Worm (Caenorhabditis elegans) whole organism, young adult: Measurements from ENCODE around the gene Y54G11A.1.
A peak's percentile ranks its signal among the peaks of the same experiment; 100 is the strongest.

ENCODE experiments used
- C06A6.2 ChIP-seq: fragments of 200-800 bp; sonication (Bioruptor generic); conservative IDR thresholded peaks from 2 replicates; pipeline ENCODE4 v1.3.6; 2022; ENCODE audit warnings: missing genetic modification characterization, missing compliant biosample characterization
- F37B4.10 ChIP-seq: fragments of 200-800 bp; sonication (Bioruptor generic); IDR thresholded peaks from 2 replicates; pipeline ENCODE4 v1.3.6; 2022; ENCODE audit warnings: missing genetic modification characterization, missing compliant biosample characterization
- F39B2.1 ChIP-seq: fragments of 200-800 bp; sonication (Bioruptor generic); IDR thresholded peaks from 2 replicates; pipeline ENCODE4 v1.3.6; 2022; ENCODE audit warnings: missing genetic modification reagents, missing genetic modification characterization, missing compliant biosample characterization
- F55B11.4 ChIP-seq: sonication (generic microtip); optimal IDR thresholded peaks from 2 replicates; lab custom pipeline; 2016; ENCODE audit warnings: missing compliant biosample characterization, missing genetic modification characterization, borderline replicate concordance; ENCODE audit not compliant: insufficient read depth
- K12H6.12 ChIP-seq: fragments of 200-800 bp; sonication (Bioruptor generic); optimal IDR thresholded peaks from 2 replicates; lab custom pipeline; 2018; ENCODE audit warnings: mild to moderate bottlenecking, missing genetic modification characterization, missing compliant biosample characterization
- Y53G8AR.9 ChIP-seq: fragments of 200-800 bp; sonication (Bioruptor generic); conservative IDR thresholded peaks from 2 replicates; pipeline ENCODE4 v1.3.6; 2022; ENCODE audit warnings: missing genetic modification reagents, missing genetic modification characterization, missing compliant biosample characterization
- Y56A3A.18 ChIP-seq: fragments of 200-800 bp; sonication (Bioruptor generic); IDR thresholded peaks from 2 replicates; pipeline ENCODE4 v1.3.6; 2022; ENCODE audit warnings: missing genetic modification reagents, missing genetic modification characterization, missing compliant biosample characterization
- Y79H2A.3 ChIP-seq: fragments of 200-800 bp; sonication (Bioruptor generic); conservative IDR thresholded peaks from 2 replicates; pipeline ENCODE4 v1.3.6; 2022; ENCODE audit warnings: missing genetic modification reagents, missing genetic modification characterization, missing compliant biosample characterization
- Y95B8A.8 ChIP-seq: fragments of 200-800 bp; sonication (Bioruptor generic); IDR thresholded peaks from 2 replicates; pipeline ENCODE4 v1.3.6; 2022; ENCODE audit warnings: missing genetic modification reagents, missing genetic modification characterization, missing compliant biosample characterization
- aptf-3 ChIP-seq: fragments of 200-800 bp; sonication (Bioruptor generic); IDR thresholded peaks from 2 replicates; pipeline ENCODE4 v1.3.6; 2022; ENCODE audit warnings: missing genetic modification characterization, missing compliant biosample characterization
- attf-3 ChIP-seq: fragments of 200-800 bp; sonication (Bioruptor generic); conservative IDR thresholded peaks from 2 replicates; pipeline ENCODE4 v1.3.6; 2022; ENCODE audit warnings: missing genetic modification reagents, missing genetic modification characterization, missing compliant biosample characterization
- attf-6 ChIP-seq: fragments of 200-800 bp; sonication (Bioruptor generic); IDR thresholded peaks from 2 replicates; pipeline ENCODE4 v1.3.6; 2022; ENCODE audit warnings: missing genetic modification reagents, missing genetic modification characterization, missing compliant biosample characterization
- bed-1 ChIP-seq: fragments of 200-800 bp; sonication (Bioruptor generic); IDR thresholded peaks from 2 replicates; pipeline ENCODE4 v1.3.6; 2022; ENCODE audit warnings: missing genetic modification reagents, missing genetic modification characterization, missing compliant biosample characterization
- cebp-1 ChIP-seq, 2 experiments: fragments of 200-800 bp in 1 of 2; sonication (Bioruptor generic) in 1 of 2; sonication (generic microtip) in 1 of 2; IDR thresholded peaks in 1 of 2; optimal IDR thresholded peaks in 1 of 2; 2 replicates each; pipeline versions ENCODE4 v1.3.6 to Lab custom; 2017 to 2022; ENCODE audit warnings: missing compliant biosample characterization in 2 of 2, missing genetic modification characterization in 2 of 2, mild to moderate bottlenecking in 1 of 2, missing genetic modification reagents in 1 of 2, moderate library complexity in 1 of 2
- ceh-27 ChIP-seq: fragments of 200-800 bp; sonication (Bioruptor generic); optimal IDR thresholded peaks from 2 replicates; lab custom pipeline; 2018; ENCODE audit warnings: mild to moderate bottlenecking, missing genetic modification characterization, moderate library complexity, missing compliant biosample characterization
- chd-7 ChIP-seq: sonication (generic microtip); optimal IDR thresholded peaks from 2 replicates; lab custom pipeline; 2016; ENCODE audit warnings: mild to moderate bottlenecking, missing genetic modification characterization, moderate library complexity, missing compliant biosample characterization
- egl-18 ChIP-seq: fragments of 200-800 bp; sonication (Bioruptor generic); IDR thresholded peaks from 2 replicates; pipeline ENCODE4 v1.3.6; 2022; ENCODE audit warnings: missing genetic modification reagents, missing genetic modification characterization, missing compliant biosample characterization
- hmg-1.2 ChIP-seq: fragments of 200-800 bp; sonication (Bioruptor generic); IDR thresholded peaks from 2 replicates; pipeline ENCODE4 v1.3.6; 2022; ENCODE audit warnings: missing genetic modification reagents, missing genetic modification characterization, missing compliant biosample characterization
- hsf-1 ChIP-seq: fragments of 200-800 bp; sonication (Bioruptor generic); IDR thresholded peaks from 2 replicates; pipeline ENCODE4 v1.3.6; 2022; ENCODE audit warnings: missing genetic modification reagents, missing genetic modification characterization, missing compliant biosample characterization
- let-526 ChIP-seq: fragments of 200-800 bp; sonication (Bioruptor generic); IDR thresholded peaks from 2 replicates; pipeline ENCODE4 v1.3.6; 2022; ENCODE audit warnings: missing genetic modification reagents, missing genetic modification characterization, missing compliant biosample characterization
- let-607 ChIP-seq, 2 experiments: fragments of 200-800 bp in 1 of 2; sonication (Bioruptor generic) in 1 of 2; sonication (generic microtip) in 1 of 2; optimal IDR thresholded peaks; 2 replicates each; lab custom pipeline; 2016 to 2018; ENCODE audit warnings: mild to moderate bottlenecking in 2 of 2, missing compliant biosample characterization in 2 of 2, missing genetic modification characterization in 2 of 2, moderate library complexity in 2 of 2, missing genotype in 1 of 2
- lin-35 ChIP-seq, 3 experiments: fragments of 150-350 bp in 2 of 3; sonication (generic microtip) in 1 of 3; optimal IDR thresholded peaks; 2 replicates each; lab custom pipeline; 2014 to 2018; ENCODE audit warnings: missing biosample characterization in 3 of 3, missing genetic modification characterization in 3 of 3, missing genetic modification reagents in 3 of 3
- lin-40 ChIP-seq: sonication (generic microtip); optimal IDR thresholded peaks from 2 replicates; lab custom pipeline; 2016; ENCODE audit warnings: missing genetic modification characterization, mild to moderate bottlenecking, missing compliant biosample characterization, missing genotype, missing genetic modification reagents
- mcd-1 ChIP-seq: fragments of 200-800 bp; sonication (Bioruptor generic); IDR thresholded peaks from 2 replicates; pipeline ENCODE4 v1.3.6; 2022; ENCODE audit warnings: missing genetic modification reagents, missing genetic modification characterization, missing compliant biosample characterization
- mes-4 ChIP-seq: sonication (generic microtip); optimal IDR thresholded peaks from 2 replicates; lab custom pipeline; 2016; ENCODE audit warnings: missing genotype, missing genetic modification characterization, missing compliant biosample characterization
- nhr-179 ChIP-seq: sonication (generic microtip); optimal IDR thresholded peaks from 2 replicates; lab custom pipeline; 2016; ENCODE audit warnings: mild to moderate bottlenecking, missing genetic modification characterization, missing compliant biosample characterization
- pha-4 ChIP-seq: fragments of 150-350 bp; sonication (generic microtip); optimal IDR thresholded peaks from 2 replicates; lab custom pipeline; 2014; ENCODE audit warnings: missing biosample characterization, missing genetic modification reagents, missing genetic modification characterization
- rec-8 ChIP-seq, 2 experiments: sonication (generic microtip); optimal IDR thresholded peaks; 2 replicates each; lab custom pipeline; 2016; ENCODE audit warnings: mild to moderate bottlenecking in 2 of 2, missing genetic modification characterization in 2 of 2, missing genetic modification reagents in 2 of 2, missing genotype in 2 of 2, missing biosample characterization in 1 of 2, missing compliant biosample characterization in 1 of 2, moderate library complexity in 1 of 2
- repo-1 ChIP-seq: sonication (generic microtip); optimal IDR thresholded peaks from 2 replicates; lab custom pipeline; 2017; ENCODE audit warnings: mild to moderate bottlenecking, missing genetic modification characterization, missing compliant biosample characterization
- sea-2 ChIP-seq: fragments of 200-800 bp; sonication (Bioruptor generic); IDR thresholded peaks from 2 replicates; pipeline ENCODE4 v1.3.6; 2022; ENCODE audit warnings: missing genetic modification characterization, missing compliant biosample characterization
- tlf-1 ChIP-seq: fragments of 200-800 bp; sonication (Bioruptor generic); optimal IDR thresholded peaks from 2 replicates; lab custom pipeline; 2018; ENCODE audit warnings: mild to moderate bottlenecking, missing genetic modification characterization, missing compliant biosample characterization
- zim-3 ChIP-seq: sonication (generic microtip); optimal IDR thresholded peaks from 2 replicates; lab custom pipeline; 2017; ENCODE audit warnings: mild to moderate bottlenecking, missing genetic modification characterization, moderate library complexity, missing compliant biosample characterization
- ztf-18 ChIP-seq: sonication (generic microtip); optimal IDR thresholded peaks from 2 replicates; lab custom pipeline; 2016; ENCODE audit warnings: missing genotype, mild to moderate bottlenecking, missing genetic modification characterization, missing compliant biosample characterization
- ztf-22 ChIP-seq: fragments of 200-800 bp; sonication (Bioruptor generic); optimal IDR thresholded peaks from 2 replicates; lab custom pipeline; 2018; ENCODE audit warnings: mild to moderate bottlenecking, missing genetic modification characterization, moderate library complexity, missing compliant biosample characterization
- ztf-26 ChIP-seq: sonication (generic microtip); optimal IDR thresholded peaks from 2 replicates; lab custom pipeline; 2017; ENCODE audit warnings: missing genetic modification characterization, missing compliant biosample characterization
- ztf-28 ChIP-seq: fragments of 200-800 bp; sonication (Bioruptor generic); IDR thresholded peaks from 2 replicates; pipeline ENCODE4 v1.3.6; 2022; ENCODE audit warnings: missing genetic modification reagents, missing genetic modification characterization, missing compliant biosample characterization

The Y54G11A.1 gene

ce11 chrII:14251400-14251940 lies 17.5 kb downstream of the Y54G11A.1 start (continued):
- TF ChIP-seq F37B4.10 (GFP tag; lab: Robert Waterston, UW) (peak; percentile 66; the same call in 1 of the 2 replicates), mcd-1 (peak; percentile 88), Y53G8AR.9 (GFP tag; lab: Robert Waterston, UW) (peak; percentile 93), lin-35 (GFP tag; optimal IDR thresholded peaks at IDR 0.05; lab: Kevin White, UChicago) (peak; percentile 32 to 93 (median 87)), mes-4 (tag; lab: Kevin White, UChicago) (peak; percentile 44), pha-4 (tag; lab: Kevin White, UChicago) (no peak), bed-1 (GFP tag; lab: Robert Waterston, UW) (peak; percentile 7; the same call in 1 of the 2 replicates), nhr-179 (tag; lab: Kevin White, UChicago) (peak; percentile 71), rec-8 (tag; optimal IDR thresholded peaks at IDR 0.05; lab: Kevin White, UChicago) (peak in 1 of 2 experiments; percentile 40), Y95B8A.8 (peak; percentile 80), Y79H2A.3 (GFP tag; lab: Robert Waterston, UW) (peak; percentile 92), lin-40 (tag; lab: Kevin White, UChicago) (peak; percentile 97), hmg-1.2 (peak; percentile 77), hsf-1 (GFP tag; lab: Robert Waterston, UW) (peak; percentile 77), let-526 (GFP tag; lab: Robert Waterston, UW) (0 out of 2 replicates have a peak, but pooled peaks have one; percentile 73), attf-6 (GFP tag; lab: Robert Waterston, UW) (0 out of 2 replicates have a peak, but pooled peaks have one; percentile 58), egl-18 (GFP tag; lab: Robert Waterston, UW) (peak; percentile 70; the same call in 1 of the 2 replicates), ztf-18 (tag; lab: Kevin White, UChicago) (peak; percentile 96), repo-1 (peak; percentile 97), F55B11.4 (tag; lab: Kevin White, UChicago) (no peak), aptf-3 (GFP tag; lab: Robert Waterston, UW) (no peak), zim-3 (peak; percentile 88), ceh-27 (GFP tag; lab: Kevin White, UChicago) (peak; percentile 88), K12H6.12 (tag; lab: Kevin White, UChicago) (peak; percentile 88), Y56A3A.18 (GFP tag; lab: Robert Waterston, UW) (peak; percentile 70), ztf-26 (tag; lab: Kevin White, UChicago) (peak; percentile 95), ztf-28 (GFP tag; lab: Robert Waterston, UW) (peak; percentile 47; the same call in 1 of the 2 replicates), C06A6.2 (GFP tag; lab: Robert Waterston, UW) (peak; percentile 91), attf-3 (GFP tag; lab: Robert Waterston, UW) (peak; percentile 65), ztf-22 (GFP tag; lab: Kevin White, UChicago) (peak; percentile 88), chd-7 (tag; lab: Kevin White, UChicago) (peak; percentile 88), sea-2 (0 out of 2 replicates have a peak, but pooled peaks have one; percentile 67), tlf-1 (peak; percentile 96), F39B2.1 (GFP tag; lab: Robert Waterston, UW) (peak; percentile 79), let-607 (tag; optimal IDR thresholded peaks at IDR 0.05; lab: Kevin White, UChicago) (peak; percentile 83 to 89), cebp-1 (GFP tag; IDR thresholded peaks at IDR 0.05; lab: Robert Waterston, UW) (peak; percentile 61), cebp-1 (tag; optimal IDR thresholded peaks at IDR 0.05; lab: Kevin White, UChicago) (peak; percentile 94)
- TF ChIP-seq, all 124 proteins: peak for 103
